Fruit fly (Drosophila melanogaster) whole organism: ENCODE measurements around the gene Timp.

Experiments used
- CG8478 ChIP-seq: fragments of >200 bp; optimal IDR thresholded peaks from 2 replicates; lab custom pipeline; 2018; ENCODE audit warnings: inconsistent platforms
- psq ChIP-seq: fragments of >200 bp; optimal IDR thresholded peaks from 2 replicates; lab custom pipeline; 2017

DNA sequence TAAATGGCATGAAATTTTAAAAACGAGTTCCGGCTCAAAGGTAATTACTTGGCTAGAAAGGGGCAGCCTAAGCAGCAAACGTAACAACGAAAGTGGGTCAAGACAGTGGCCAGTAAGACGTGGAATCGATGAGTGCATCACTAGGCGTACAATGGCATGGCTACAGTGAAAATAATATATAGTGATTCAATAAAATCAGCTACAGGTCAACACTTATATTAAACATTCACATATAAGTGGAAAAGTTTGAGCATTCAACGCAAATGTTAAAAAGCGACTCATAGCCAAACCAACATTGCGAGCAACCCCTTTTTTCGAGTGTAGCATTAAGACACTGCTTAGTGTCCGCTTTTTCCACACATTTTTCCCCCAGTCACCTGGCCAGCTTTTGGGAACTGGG lies 15.2 kb upstream of the Timp start:
- no peak for TF ChIP-seq CG8478 (lab: Kevin White, UChicago)
- no peak for TF ChIP-seq psq (lab: Kevin White, UChicago)
